Worm (Caenorhabditis elegans) whole organism, L2 larva: ENCODE results near the gene F49C12.2.

Source experiments
- F13H6.1 ChIP-seq: sonication (generic microtip); optimal IDR thresholded peaks from 2 replicates; lab custom pipeline; 2016; ENCODE audit warnings: missing genetic modification characterization, missing compliant biosample characterization
- R02D3.7 ChIP-seq: fragments of 150-350 bp; optimal IDR thresholded peaks from 2 replicates; lab custom pipeline; 2014; ENCODE audit warnings: missing biosample characterization, missing genetic modification characterization
- Y55F3AM.14 ChIP-seq: fragments of 200-800 bp; sonication (Bioruptor generic); optimal IDR thresholded peaks from 2 replicates; lab custom pipeline; 2018; ENCODE audit warnings: mild to moderate bottlenecking, missing genetic modification characterization, missing compliant biosample characterization
- ZK546.5 ChIP-seq: sonication (generic microtip); optimal IDR thresholded peaks from 2 replicates; lab custom pipeline; 2017; ENCODE audit warnings: missing biosample characterization, missing genetic modification characterization
- alr-1 ChIP-seq: fragments of 150-350 bp; optimal IDR thresholded peaks from 2 replicates; lab custom pipeline; 2014; ENCODE audit warnings: missing biosample characterization, missing genetic modification characterization
- aly-2 ChIP-seq: fragments of 150-350 bp; optimal IDR thresholded peaks from 2 replicates; lab custom pipeline; 2014; ENCODE audit warnings: missing biosample characterization, missing genetic modification characterization
- ama-1 ChIP-seq: fragments of 150-350 bp; optimal IDR thresholded peaks from 2 replicates; lab custom pipeline; 2018; ENCODE audit warnings: inconsistent platforms
- blmp-1 ChIP-seq: sonication (generic microtip); optimal IDR thresholded peaks from 2 replicates; lab custom pipeline; 2017; ENCODE audit warnings: missing genetic modification characterization, mild to moderate bottlenecking, missing compliant biosample characterization, antibody characterized with exemption, moderate library complexity; ENCODE audit not compliant: insufficient read depth
- ceh-16 ChIP-seq: fragments of 150-350 bp; optimal IDR thresholded peaks from 2 replicates; lab custom pipeline; 2014; ENCODE audit warnings: missing biosample characterization, missing genetic modification characterization
- ceh-82 ChIP-seq: fragments of 150-350 bp; optimal IDR thresholded peaks from 2 replicates; lab custom pipeline; 2014; ENCODE audit warnings: missing biosample characterization, missing genetic modification characterization
- crh-2 ChIP-seq: sonication (generic microtip); optimal IDR thresholded peaks from 2 replicates; lab custom pipeline; 2017; ENCODE audit warnings: missing biosample characterization, missing genetic modification characterization
- dmd-4 ChIP-seq: sonication (generic microtip); optimal IDR thresholded peaks from 2 replicates; lab custom pipeline; 2017; ENCODE audit warnings: missing biosample characterization, missing genetic modification characterization
- egl-27 ChIP-seq: sonication (generic microtip); optimal IDR thresholded peaks from 3 replicates; lab custom pipeline; 2017; ENCODE audit warnings: missing biosample characterization, missing genetic modification reagents, missing genetic modification characterization
- elt-1 ChIP-seq: fragments of 150-350 bp; optimal IDR thresholded peaks from 2 replicates; lab custom pipeline; 2014; ENCODE audit warnings: missing biosample characterization, missing genetic modification characterization
- elt-3 ChIP-seq: sonication (generic microtip); optimal IDR thresholded peaks from 2 replicates; lab custom pipeline; 2017; ENCODE audit warnings: missing biosample characterization, missing genetic modification characterization
- gmeb-1 ChIP-seq: fragments of 150-350 bp; optimal IDR thresholded peaks from 2 replicates; lab custom pipeline; 2014; ENCODE audit warnings: missing biosample characterization, missing genetic modification characterization
- lin-11 ChIP-seq: fragments of 150-350 bp; sonication (generic microtip); optimal IDR thresholded peaks from 2 replicates; lab custom pipeline; 2014; ENCODE audit warnings: missing biosample characterization, missing genetic modification characterization, inconsistent platforms, mixed read lengths
- lin-39 ChIP-seq: fragments of 150-350 bp; optimal IDR thresholded peaks from 2 replicates; lab custom pipeline; 2014; ENCODE audit warnings: missing biosample characterization, missing genetic modification reagents, missing genetic modification characterization
- mab-5 ChIP-seq: fragments of 150-350 bp; optimal IDR thresholded peaks from 2 replicates; lab custom pipeline; 2014; ENCODE audit warnings: missing biosample characterization, missing genetic modification characterization
- mbf-1 ChIP-seq: sonication (generic microtip); optimal IDR thresholded peaks from 2 replicates; lab custom pipeline; 2017; ENCODE audit warnings: missing biosample characterization, missing genetic modification characterization
- mdl-1 ChIP-seq, 2 experiments: fragments of 150-350 bp in 1 of 2; sonication (generic microtip) in 1 of 2; optimal IDR thresholded peaks; 2 replicates each; lab custom pipeline; 2017; ENCODE audit warnings: missing biosample characterization in 2 of 2, missing genetic modification characterization in 2 of 2
- nhr-11 ChIP-seq: fragments of 150-350 bp; optimal IDR thresholded peaks from 2 replicates; lab custom pipeline; 2014; ENCODE audit warnings: missing biosample characterization, missing genetic modification characterization
- nhr-129 ChIP-seq: fragments of 150-350 bp; optimal IDR thresholded peaks from 2 replicates; lab custom pipeline; 2014; ENCODE audit warnings: missing biosample characterization, missing genetic modification characterization
- nhr-23 ChIP-seq: fragments of 150-350 bp; optimal IDR thresholded peaks from 2 replicates; lab custom pipeline; 2014; ENCODE audit warnings: missing biosample characterization, missing genetic modification reagents, missing genetic modification characterization
- nhr-237 ChIP-seq: fragments of 150-350 bp; optimal IDR thresholded peaks from 2 replicates; lab custom pipeline; 2014; ENCODE audit warnings: missing biosample characterization, missing genetic modification characterization
- nhr-25 ChIP-seq: fragments of 150-350 bp; sonication (generic microtip); optimal IDR thresholded peaks from 3 replicates; lab custom pipeline; 2014; ENCODE audit warnings: missing biosample characterization, missing genetic modification characterization
- nhr-77 ChIP-seq: fragments of 150-350 bp; optimal IDR thresholded peaks from 2 replicates; lab custom pipeline; 2014; ENCODE audit warnings: missing biosample characterization, missing genetic modification characterization
- peb-1 ChIP-seq: fragments of 150-350 bp; optimal IDR thresholded peaks from 2 replicates; lab custom pipeline; 2014; ENCODE audit warnings: missing biosample characterization, missing genetic modification characterization
- skn-1 ChIP-seq: sonication (generic microtip); optimal IDR thresholded peaks from 2 replicates; lab custom pipeline; 2017; ENCODE audit warnings: missing biosample characterization, missing genetic modification characterization
- sma-3 ChIP-seq: sonication (generic microtip); optimal IDR thresholded peaks from 2 replicates; lab custom pipeline; 2016; ENCODE audit warnings: missing genetic modification reagents, missing genetic modification characterization, missing compliant biosample characterization
- snpc-4 ChIP-seq: fragments of 150-350 bp; optimal IDR thresholded peaks from 2 replicates; lab custom pipeline; 2014; ENCODE audit warnings: missing biosample characterization, missing genetic modification characterization
- unc-55 ChIP-seq: fragments of 150-350 bp; sonication (generic microtip); optimal IDR thresholded peaks from 3 replicates; lab custom pipeline; 2014; ENCODE audit warnings: missing biosample characterization, missing genetic modification reagents, missing genetic modification characterization
- zag-1 ChIP-seq: fragments of 150-350 bp; optimal IDR thresholded peaks from 2 replicates; lab custom pipeline; 2014; ENCODE audit warnings: missing biosample characterization, missing genetic modification characterization
- ztf-1 ChIP-seq: fragments of 200-800 bp; sonication (Bioruptor generic); conservative IDR thresholded peaks from 2 replicates; pipeline ENCODE4 v1.3.6; 2022; ENCODE audit warnings: missing genetic modification characterization, missing compliant biosample characterization
- ztf-11 ChIP-seq: sonication (generic microtip); optimal IDR thresholded peaks from 2 replicates; lab custom pipeline; 2017; ENCODE audit warnings: missing biosample characterization, missing genetic modification characterization
- ztf-4 ChIP-seq: fragments of 150-350 bp; optimal IDR thresholded peaks from 2 replicates; lab custom pipeline; 2014; ENCODE audit warnings: missing biosample characterization, missing genetic modification characterization

The F49C12.2 gene

DNA sequence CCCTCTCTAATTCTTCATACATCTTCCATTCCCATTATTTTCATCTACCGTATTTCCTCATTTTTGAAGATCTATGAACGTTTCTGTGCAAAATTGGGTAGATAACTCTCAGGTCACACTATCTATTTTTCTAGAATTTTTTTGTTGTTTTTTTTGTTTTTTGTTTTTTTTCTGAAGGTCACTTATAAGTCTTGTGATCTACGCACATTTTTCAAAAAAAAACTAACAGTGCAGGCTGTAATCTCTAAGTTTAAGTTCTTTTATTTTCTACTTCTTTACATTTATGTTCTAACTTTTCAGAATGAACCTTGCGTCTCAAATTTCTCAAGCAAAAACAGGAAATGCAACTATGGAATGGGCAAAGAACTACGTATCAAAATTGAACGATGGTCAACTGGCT, 29.2 kb downstream of the F49C12.2 start, which contains the start of gene flh-3:
Gene flh-3 (plus strand): TSS at position 301 of the 400 bp plus-strand sequence.
- no peak for TF ChIP-seq peb-1 (tag; lab: Kevin White, UChicago)
- TF ChIP-seq nhr-129 (tag; lab: Kevin White, UChicago): no peak
- TF ChIP-seq lin-11 (tag; lab: Kevin White, UChicago): no peak
- TF ChIP-seq zag-1 (tag; lab: Kevin White, UChicago): no peak
- TF ChIP-seq unc-55 (GFP tag; lab: Kevin White, UChicago): no peak
- no peak for TF ChIP-seq mbf-1 (tag; lab: Kevin White, UChicago)
- TF ChIP-seq nhr-237 (tag; lab: Kevin White, UChicago): no peak
- TF ChIP-seq nhr-77: no peak
- TF ChIP-seq nhr-23: no peak
- no peak for TF ChIP-seq R02D3.7 (tag; lab: Kevin White, UChicago)
- no peak for TF ChIP-seq ceh-16
- no peak for TF ChIP-seq crh-2

DNA sequence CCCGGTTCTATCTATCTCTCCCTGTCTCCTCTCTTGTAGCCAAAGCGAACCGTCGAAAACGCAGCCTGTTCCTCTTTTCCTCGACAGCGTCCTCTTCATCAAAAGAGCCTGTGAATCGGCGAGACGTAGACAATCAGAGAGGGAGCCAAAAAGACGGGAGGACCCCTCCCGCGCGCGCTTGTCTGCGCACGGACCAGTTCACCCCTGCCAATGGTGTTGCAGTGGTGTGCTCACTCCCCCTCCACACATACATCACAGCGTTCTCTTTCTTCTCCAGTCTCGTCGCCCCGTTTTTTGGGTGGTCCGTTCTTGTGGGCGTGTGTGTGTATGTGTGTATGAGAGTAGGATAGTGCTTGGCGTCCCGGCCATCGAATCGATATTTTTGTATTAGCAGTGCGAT, 30.1 kb downstream of the F49C12.2 start:
- TF ChIP-seq alr-1 (no peak), skn-1 (tag; lab: Kevin White, UChicago) (no peak), R02D3.7 (tag; lab: Kevin White, UChicago) (no peak), dmd-4 (tag; lab: Kevin White, UChicago) (no peak), ZK546.5 (tag; lab: Kevin White, UChicago) (no peak), F13H6.1 (no peak), nhr-77 (no peak), sma-3 (no peak), mdl-1 (tag; optimal IDR thresholded peaks at IDR 0.05; lab: Kevin White, UChicago) (no peak), peb-1 (tag; lab: Kevin White, UChicago) (no peak)
- TF ChIP-seq, all 48 proteins: peak for 0

- no peak for TF ChIP-seq nhr-77
- TF ChIP-seq Y55F3AM.14 (GFP tag; lab: Kevin White, UChicago): no peak
- no peak for TF ChIP-seq nhr-23
- TF ChIP-seq lin-11 (tag; lab: Kevin White, UChicago): no peak
- no peak for TF ChIP-seq nhr-11 (tag; lab: Kevin White, UChicago)
- no peak for TF ChIP-seq aly-2 (tag; lab: Kevin White, UChicago)
- no peak for TF ChIP-seq mbf-1 (tag; lab: Kevin White, UChicago)
- no peak for TF ChIP-seq gmeb-1 (tag; lab: Kevin White, UChicago)
- no peak for TF ChIP-seq elt-3 (tag; lab: Kevin White, UChicago)
- no peak for TF ChIP-seq egl-27 (tag; lab: Kevin White, UChicago)
- TF ChIP-seq elt-1 (tag; lab: Kevin White, UChicago): no peak
Observed at ce11 chrIV:9267581-9267980, 31.5 kb downstream of the F49C12.2 start.

- TF ChIP-seq ama-1 (lab: Kevin White, UChicago) (no peak), F13H6.1 (no peak), mbf-1 (tag; lab: Kevin White, UChicago) (no peak), lin-11 (tag; lab: Kevin White, UChicago) (no peak), R02D3.7 (tag; lab: Kevin White, UChicago) (no peak), ztf-11 (tag; lab: Kevin White, UChicago) (no peak), ZK546.5 (tag; lab: Kevin White, UChicago) (no peak), ztf-1 (GFP tag; lab: Robert Waterston, UW) (no peak), blmp-1 (tag; lab: Kevin White, UChicago) (no peak), nhr-23 (no peak), elt-3 (tag; lab: Kevin White, UChicago) (no peak), unc-55 (GFP tag; lab: Kevin White, UChicago) (no peak), skn-1 (tag; lab: Kevin White, UChicago) (no peak), ztf-4 (tag; lab: Kevin White, UChicago) (no peak), snpc-4 (tag; lab: Kevin White, UChicago) (no peak), lin-39 (tag; lab: Kevin White, UChicago) (no peak), mab-5 (no peak), egl-27 (tag; lab: Kevin White, UChicago) (no peak), nhr-25 (tag; lab: Kevin White, UChicago) (no peak)
Observed at ce11 chrIV:9266464-9266863, 32.6 kb downstream of the F49C12.2 start, which contains the start of gene Y11D7A.19. TSS of gene Y11D7A.19 (minus strand) at chrIV:9266564.

DNA sequence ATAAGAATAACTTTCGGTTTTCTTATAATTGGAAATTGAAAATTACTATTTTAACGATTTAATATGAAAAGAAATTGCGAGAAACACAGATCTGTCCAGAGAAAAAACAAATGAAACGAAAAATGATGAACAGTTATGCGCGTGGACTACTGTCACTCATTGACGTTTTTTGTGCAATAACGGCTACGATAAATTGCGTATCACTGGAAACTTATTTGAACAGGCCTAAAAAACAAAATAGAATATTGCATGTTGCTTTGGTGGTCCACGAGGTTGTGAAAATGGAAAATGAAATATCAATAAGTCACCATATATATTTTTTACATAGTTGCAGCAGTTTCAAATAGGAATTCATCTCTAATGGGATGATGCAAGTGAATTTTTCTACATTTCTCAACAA, 34.5 kb downstream of the F49C12.2 start:
- no peak for TF ChIP-seq sma-3
- no peak for TF ChIP-seq ZK546.5 (tag; lab: Kevin White, UChicago)
- TF ChIP-seq gmeb-1 (tag; lab: Kevin White, UChicago): no peak
- TF ChIP-seq blmp-1 (tag; lab: Kevin White, UChicago): no peak
- TF ChIP-seq ceh-82 (tag; lab: Kevin White, UChicago): no peak
- TF ChIP-seq ceh-16: no peak
- no peak for TF ChIP-seq lin-39 (tag; lab: Kevin White, UChicago)
- TF ChIP-seq nhr-25 (tag; lab: Kevin White, UChicago): no peak
- no peak for TF ChIP-seq nhr-129 (tag; lab: Kevin White, UChicago)
